Worm (Caenorhabditis elegans): ENCODE measurements around the gene F28H7.7.

ce11 chrV:10702910-10703309 lies 51.0 kb downstream of the F28H7.7 start:
- no peak for TF ChIP-seq ztf-29 (GFP tag; IDR thresholded peaks at IDR 0.05)
- no peak for TF ChIP-seq T22C8.4 (GFP tag; IDR thresholded peaks at IDR 0.05)
- TF ChIP-seq med-1 (GFP tag; optimal IDR thresholded peaks at IDR 0.05; ENCODE audit: insufficient read depth): no peak
- TF ChIP-seq flt-1 (GFP tag; IDR thresholded peaks at IDR 0.05): no peak
- no peak for TF ChIP-seq cog-1 (tag; optimal IDR thresholded peaks at IDR 0.05)
- TF ChIP-seq klf-2 (GFP tag; conservative IDR thresholded peaks at IDR 0.05): no peak
